Fruit fly (Drosophila melanogaster) whole organism, embryonic: ENCODE measurements around the gene CG46462.

Experiments used
- BEAF-32 ChIP-seq: fragments of 200-800 bp; sonication (Bioruptor generic); optimal IDR thresholded peaks from 3 replicates; lab custom pipeline; 2017; ENCODE audit warnings: missing biosample characterization, missing genetic modification characterization, mild to moderate bottlenecking, moderate library complexity, missing genetic modification reagents
- BtbVII ChIP-seq: fragments of 200-800 bp; sonication (Bioruptor generic); optimal IDR thresholded peaks from 3 replicates; lab custom pipeline; 2017; ENCODE audit warnings: missing biosample characterization, mild to moderate bottlenecking, missing genetic modification characterization
- CG11560 ChIP-seq: fragments of 200-800 bp; sonication (Bioruptor generic); IDR thresholded peaks from 3 replicates; pipeline ENCODE4 v1.3.6; 2022; ENCODE audit warnings: missing biosample characterization, missing genetic modification characterization
- CG11696 ChIP-seq: fragments of 200-800 bp; sonication (Bioruptor generic); IDR thresholded peaks from 2 replicates; pipeline ENCODE4 v1.3.6; 2022; ENCODE audit warnings: missing biosample characterization, missing genetic modification characterization
- CG13287 ChIP-seq: fragments of 200-800 bp; sonication (Bioruptor generic); IDR thresholded peaks from 2 replicates; pipeline ENCODE4 v1.3.6; 2022; ENCODE audit warnings: missing biosample characterization, missing genetic modification characterization; ENCODE audit not compliant: partially characterized antibody
- CG13424 ChIP-seq: fragments of 200-800 bp; sonication (Bioruptor generic); optimal IDR thresholded peaks from 2 replicates; lab custom pipeline; 2019; ENCODE audit warnings: missing biosample characterization, mild to moderate bottlenecking, missing genetic modification characterization, moderate library complexity
- CG15269 ChIP-seq: fragments of 200-800 bp; sonication (Bioruptor generic); optimal IDR thresholded peaks from 2 replicates; lab custom pipeline; 2018; ENCODE audit warnings: missing biosample characterization, mild to moderate bottlenecking, missing genetic modification characterization, moderate library complexity
- CG1792 ChIP-seq: fragments of 200-800 bp; sonication (Bioruptor generic); optimal IDR thresholded peaks from 2 replicates; lab custom pipeline; 2016; ENCODE audit warnings: missing biosample characterization, missing genetic modification characterization
- CG18476 ChIP-seq: fragments of 200-800 bp; sonication (Bioruptor generic); optimal IDR thresholded peaks from 2 replicates; lab custom pipeline; 2016; ENCODE audit warnings: missing biosample characterization, mild to moderate bottlenecking, missing genetic modification characterization
- CG2116 ChIP-seq: fragments of 200-800 bp; sonication (Bioruptor generic); optimal IDR thresholded peaks from 3 replicates; lab custom pipeline; 2018; ENCODE audit warnings: missing biosample characterization, mild to moderate bottlenecking, missing genetic modification characterization
- CG2202 ChIP-seq: fragments of 200-800 bp; sonication (Bioruptor generic); optimal IDR thresholded peaks from 2 replicates; lab custom pipeline; 2018; ENCODE audit warnings: missing biosample characterization, mild to moderate bottlenecking, missing genetic modification characterization
- CG31441 ChIP-seq: fragments of 200-800 bp; sonication (Bioruptor generic); IDR thresholded peaks from 2 replicates; pipeline ENCODE4 v1.3.6; 2022; ENCODE audit warnings: missing biosample characterization, missing genetic modification characterization
- CG3407 ChIP-seq: fragments of 200-800 bp; sonication (Bioruptor generic); optimal IDR thresholded peaks from 2 replicates; lab custom pipeline; 2018; ENCODE audit warnings: missing biosample characterization, mild to moderate bottlenecking, missing genetic modification characterization
- CG3995 ChIP-seq: fragments of 200-800 bp; sonication (Bioruptor generic); optimal IDR thresholded peaks from 3 replicates; lab custom pipeline; 2016; ENCODE audit warnings: missing biosample characterization, missing genetic modification characterization
- CG4360 ChIP-seq: fragments of 200-800 bp; sonication (Bioruptor generic); IDR thresholded peaks from 2 replicates; pipeline ENCODE4 v1.3.6; 2022; ENCODE audit warnings: missing biosample characterization, missing genetic modification characterization
- CG6765 ChIP-seq: fragments of 200-800 bp; sonication (Bioruptor generic); optimal IDR thresholded peaks from 3 replicates; lab custom pipeline; 2017; ENCODE audit warnings: missing biosample characterization, mild to moderate bottlenecking, missing genetic modification characterization
- CG7987 ChIP-seq: fragments of 200-800 bp; sonication (Bioruptor generic); optimal IDR thresholded peaks from 2 replicates; lab custom pipeline; 2018; ENCODE audit warnings: missing biosample characterization, mild to moderate bottlenecking, missing genetic modification characterization, moderate library complexity
- CG9797 ChIP-seq: fragments of 200-800 bp; sonication (Bioruptor generic); optimal IDR thresholded peaks from 3 replicates; lab custom pipeline; 2018; ENCODE audit warnings: missing biosample characterization, mild to moderate bottlenecking, missing genetic modification characterization
- D ChIP-seq, 2 experiments: fragments of 200-800 bp in 1 of 2; fragments of >200 bp in 1 of 2; sonication (Bioruptor generic) in 1 of 2; optimal IDR thresholded peaks; 2 replicates in 1 of 2; 3 replicates in 1 of 2; lab custom pipeline; 2017; ENCODE audit warnings: mild to moderate bottlenecking in 1 of 2, missing biosample characterization in 1 of 2, missing genetic modification characterization in 1 of 2, missing genetic modification reagents in 1 of 2
- Dek ChIP-seq: fragments of 200-800 bp; sonication (Bioruptor generic); optimal IDR thresholded peaks from 3 replicates; lab custom pipeline; 2019; ENCODE audit warnings: missing biosample characterization, mild to moderate bottlenecking, missing genetic modification characterization, moderate library complexity
- Dfd ChIP-seq, 2 experiments: fragments of >200 bp; optimal IDR thresholded peaks; 2 replicates each; lab custom pipeline; 2017; ENCODE audit warnings: missing biosample characterization in 2 of 2, missing genetic modification characterization in 2 of 2
- Dll ChIP-seq: fragments of 200-800 bp; sonication (Bioruptor generic); IDR thresholded peaks from 4 replicates; pipeline ENCODE4 v1.3.6; 2022; ENCODE audit warnings: missing biosample characterization, missing genetic modification characterization; ENCODE audit not compliant: partially characterized antibody
- Dp ChIP-seq: fragments of 200-800 bp; sonication (Bioruptor generic); optimal IDR thresholded peaks from 2 replicates; lab custom pipeline; 2018; ENCODE audit warnings: missing biosample characterization, mild to moderate bottlenecking, missing genetic modification characterization, moderate library complexity
- Dref ChIP-seq: fragments of 200-800 bp; sonication (Bioruptor generic); IDR thresholded peaks from 2 replicates; pipeline ENCODE4 v1.3.6; 2022; ENCODE audit warnings: missing biosample characterization, missing genetic modification characterization
- E2f2 ChIP-seq: fragments of 200-800 bp; sonication (Bioruptor generic); IDR thresholded peaks from 2 replicates; pipeline ENCODE4 v1.3.6; 2022; ENCODE audit warnings: missing biosample characterization, missing genetic modification characterization
- MBD-R2 ChIP-seq: fragments of 200-800 bp; sonication (Bioruptor generic); IDR thresholded peaks from 2 replicates; pipeline ENCODE4 v1.3.6; 2022; ENCODE audit warnings: missing biosample characterization, missing genetic modification characterization
- MESR4 ChIP-seq: fragments of 200-800 bp; sonication (Bioruptor generic); optimal IDR thresholded peaks from 2 replicates; lab custom pipeline; 2018; ENCODE audit warnings: missing biosample characterization, mild to moderate bottlenecking, missing genetic modification characterization, moderate library complexity
- Nf-YA ChIP-seq: fragments of 200-800 bp; sonication (Bioruptor generic); IDR thresholded peaks from 2 replicates; pipeline ENCODE4 v1.3.6; 2022; ENCODE audit warnings: missing biosample characterization, missing genetic modification characterization
- Poxn ChIP-seq: fragments of 200-800 bp; sonication (Bioruptor generic); IDR thresholded peaks from 2 replicates; pipeline ENCODE4 v1.3.6; 2022; ENCODE audit warnings: missing biosample characterization, missing genetic modification characterization
- Ravus ChIP-seq: fragments of 200-800 bp; sonication (Bioruptor generic); IDR thresholded peaks from 2 replicates; pipeline ENCODE4 v1.3.6; 2022; ENCODE audit warnings: missing biosample characterization, missing genetic modification characterization
- Scr ChIP-seq: fragments of 200-800 bp; sonication (Bioruptor generic); IDR thresholded peaks from 2 replicates; pipeline ENCODE4 v1.3.6; 2022; ENCODE audit warnings: missing biosample characterization, missing genetic modification characterization; ENCODE audit not compliant: partially characterized antibody
- Tbp ChIP-seq: fragments of >200 bp; optimal IDR thresholded peaks from 2 replicates; lab custom pipeline; 2018; ENCODE audit warnings: missing biosample characterization, missing genetic modification characterization
- Usf ChIP-seq: fragments of 200-800 bp; sonication (Bioruptor generic); optimal IDR thresholded peaks from 2 replicates; lab custom pipeline; 2017; ENCODE audit warnings: missing genotype, missing biosample characterization, missing genetic modification characterization
- Vsx1 ChIP-seq: fragments of 200-800 bp; sonication (Bioruptor generic); optimal IDR thresholded peaks from 2 replicates; lab custom pipeline; 2017; ENCODE audit warnings: missing biosample characterization, mild to moderate bottlenecking, missing genetic modification characterization, missing genetic modification reagents
- br ChIP-seq: fragments of >200 bp; optimal IDR thresholded peaks from 2 replicates; lab custom pipeline; 2017
- fd102C ChIP-seq: fragments of 200-800 bp; sonication (Bioruptor generic); optimal IDR thresholded peaks from 2 replicates; lab custom pipeline; 2018; ENCODE audit warnings: missing biosample characterization, mild to moderate bottlenecking, missing genetic modification characterization, moderate library complexity
- fd96Cb ChIP-seq: fragments of 200-800 bp; sonication (Bioruptor generic); optimal IDR thresholded peaks from 2 replicates; lab custom pipeline; 2018; ENCODE audit warnings: missing biosample characterization, mild to moderate bottlenecking, missing genetic modification characterization, moderate library complexity
- gfzf ChIP-seq: fragments of 200-800 bp; sonication (Bioruptor generic); optimal IDR thresholded peaks from 2 replicates; lab custom pipeline; 2016; ENCODE audit warnings: missing biosample characterization, mild to moderate bottlenecking, missing genetic modification characterization, moderate library complexity
- kah ChIP-seq: fragments of 200-800 bp; sonication (Bioruptor generic); optimal IDR thresholded peaks from 2 replicates; lab custom pipeline; 2018; ENCODE audit warnings: missing biosample characterization, mild to moderate bottlenecking, missing genetic modification characterization
- ken ChIP-seq: fragments of 200-800 bp; sonication (Bioruptor generic); IDR thresholded peaks from 3 replicates; pipeline ENCODE4 v1.3.6; 2022; ENCODE audit warnings: missing biosample characterization, missing genetic modification characterization
- lbe ChIP-seq: fragments of 200-800 bp; sonication (Bioruptor generic); optimal IDR thresholded peaks from 2 replicates; lab custom pipeline; 2016; ENCODE audit warnings: missing biosample characterization, mild to moderate bottlenecking, missing genetic modification characterization
- lilli ChIP-seq: fragments of 200-800 bp; sonication (Bioruptor generic); optimal IDR thresholded peaks from 3 replicates; lab custom pipeline; 2016; ENCODE audit warnings: missing biosample characterization, missing genetic modification characterization
- pho ChIP-seq: fragments of 200-800 bp; sonication (Bioruptor generic); optimal IDR thresholded peaks from 2 replicates; lab custom pipeline; 2016; ENCODE audit warnings: missing biosample characterization, missing genetic modification characterization
- pzg ChIP-seq: fragments of 200-800 bp; sonication (Bioruptor generic); optimal IDR thresholded peaks from 3 replicates; lab custom pipeline; 2018; ENCODE audit warnings: missing biosample characterization, mild to moderate bottlenecking, missing genetic modification characterization, moderate library complexity
- sna ChIP-seq: fragments of 200-800 bp; sonication (Bioruptor generic); IDR thresholded peaks from 2 replicates; pipeline ENCODE4 v1.3.6; 2022; ENCODE audit warnings: missing biosample characterization, missing genetic modification characterization; ENCODE audit not compliant: partially characterized antibody
- stc ChIP-seq: fragments of 200-800 bp; sonication (Bioruptor generic); IDR thresholded peaks from 2 replicates; pipeline ENCODE4 v1.3.6; 2022; ENCODE audit warnings: missing biosample characterization, missing genetic modification characterization
- stwl ChIP-seq: fragments of 200-800 bp; sonication (Bioruptor generic); optimal IDR thresholded peaks from 3 replicates; lab custom pipeline; 2018; ENCODE audit warnings: missing biosample characterization, mild to moderate bottlenecking, missing genetic modification characterization, moderate library complexity
- tx ChIP-seq: fragments of 200-800 bp; sonication (Bioruptor generic); optimal IDR thresholded peaks from 2 replicates; lab custom pipeline; 2016; ENCODE audit warnings: missing biosample characterization, missing genetic modification characterization
- unc-4 ChIP-seq: fragments of 200-800 bp; sonication (Bioruptor generic); IDR thresholded peaks from 2 replicates; pipeline ENCODE4 v1.3.6; 2022; ENCODE audit warnings: missing biosample characterization, missing genetic modification characterization; ENCODE audit not compliant: partially characterized antibody
- usp ChIP-seq: fragments of >200 bp; optimal IDR thresholded peaks from 2 replicates; lab custom pipeline; 2017; ENCODE audit warnings: missing biosample characterization, missing genetic modification characterization

CG46462 gene

DNA sequence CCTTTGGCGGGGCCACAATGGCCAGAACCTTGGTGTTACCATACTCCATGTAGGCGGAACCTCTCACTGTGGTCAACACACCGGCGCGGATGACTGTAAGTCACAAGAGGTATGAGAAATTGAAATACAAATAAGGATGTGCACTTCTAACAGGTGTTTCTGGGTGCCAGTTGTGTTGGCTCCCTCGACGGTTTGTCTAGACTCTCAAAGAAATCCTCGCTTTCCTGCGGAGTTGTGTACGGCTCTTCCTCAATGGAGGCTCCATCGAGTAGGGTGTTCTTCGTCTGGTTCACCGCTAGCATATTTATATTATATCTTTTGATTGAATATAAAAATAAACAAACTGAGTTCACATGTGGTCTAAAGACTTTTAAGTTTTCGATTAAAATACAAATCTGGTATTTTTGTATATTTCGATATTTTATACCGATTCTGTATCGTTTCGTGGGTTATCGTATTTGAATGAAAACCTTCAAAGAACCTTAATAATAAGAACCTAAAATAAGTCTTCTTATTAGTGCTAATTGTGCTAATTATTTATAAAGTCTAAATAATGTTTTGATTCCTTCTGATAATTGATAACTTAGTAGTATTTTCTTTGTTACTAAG lies 18.1 kb upstream of the CG46462 start, which contains the start of gene Mtr3:
Gene Mtr3, minus strand, starts transcription at position 388 of the 609 bp plus-strand sequence.
- TF ChIP-seq BEAF-32 (peak; percentile 27), CG9797 (peak; percentile 6), lilli (no peak), stwl (tag; lab: Kevin White, UChicago) (peak; percentile 2), Dll (GFP tag; lab: Robert Waterston, UW) (peak; percentile 58; the same call in 2 of the 4 replicates), CG2116 (GFP tag; lab: Kevin White, UChicago) (peak; percentile 57), kah (GFP tag; lab: Kevin White, UChicago) (peak; percentile 92), CG3995 (no peak), Dref (peak; percentile 58), Dp (GFP tag; lab: Kevin White, UChicago) (peak; percentile 79), Vsx1 (GFP tag; lab: Kevin White, UChicago) (no peak), tx (GFP tag; lab: Kevin White, UChicago) (no peak), CG6765 (no peak), Tbp (no peak), MBD-R2 (GFP tag; lab: Robert Waterston, UW) (peak; percentile 29; the same call in 1 of the 2 replicates), pzg (GFP tag; lab: Kevin White, UChicago) (peak; percentile 14), unc-4 (peak; percentile 52), MESR4 (GFP tag; lab: Kevin White, UChicago) (peak; percentile 62), CG13287 (GFP tag; lab: Robert Waterston, UW) (peak; percentile 58), E2f2 (peak; percentile 80), Scr (GFP tag; lab: Robert Waterston, UW) (peak; percentile 39; the same call in 1 of the 2 replicates)
- TF ChIP-seq, all 482 proteins: peak for 15

DNA sequence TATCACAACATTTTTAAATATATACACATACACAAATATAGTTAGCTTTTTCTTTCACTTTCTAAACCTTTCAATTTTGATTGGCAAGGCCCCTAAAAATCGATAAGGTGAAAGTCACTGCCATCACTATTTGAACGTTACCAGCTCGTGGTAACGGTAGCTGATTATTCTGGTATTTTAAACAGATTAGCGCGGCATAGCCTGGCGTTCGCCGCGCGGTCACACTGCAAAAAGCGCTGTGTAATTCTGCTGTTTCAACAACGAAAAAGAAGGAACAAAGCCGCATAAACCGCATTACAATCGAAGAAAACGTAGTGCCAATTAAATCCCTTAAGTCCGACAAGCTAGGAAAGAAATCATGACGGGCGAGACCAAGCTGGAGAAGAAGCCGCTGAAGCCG lies 16.7 kb upstream of the CG46462 start, which contains the start of gene Rpn1:
Gene Rpn1, plus strand, starts transcription at position 219 of the 400 bp plus-strand sequence.
- TF ChIP-seq Ravus (GFP tag; lab: Robert Waterston, UW) = no peak
- no peak for TF ChIP-seq CG18476 (GFP tag; lab: Kevin White, UChicago)
- TF ChIP-seq usp = no peak
- TF ChIP-seq Poxn = no peak
- no peak for TF ChIP-seq D (optimal IDR thresholded peaks at IDR 0.05; lab: Kevin White, UChicago)
- TF ChIP-seq D (GFP tag; optimal IDR thresholded peaks at IDR 0.05; lab: Kevin White, UChicago) = no peak
- TF ChIP-seq Usf (GFP tag; lab: Kevin White, UChicago) = no peak
- TF ChIP-seq CG3407 (GFP tag; lab: Kevin White, UChicago) = no peak
- TF ChIP-seq fd96Cb (tag; lab: Kevin White, UChicago) = no peak
- no peak for TF ChIP-seq ken
- no peak for TF ChIP-seq CG11696 (GFP tag; lab: Robert Waterston, UW)
- peak; percentile 48; the same call in 1 of the 2 replicates for TF ChIP-seq unc-4
- TF ChIP-seq stc = no peak
- TF ChIP-seq CG15269 = no peak
- no peak for TF ChIP-seq BtbVII (GFP tag; lab: Kevin White, UChicago)
- TF ChIP-seq Nf-YA (GFP tag; lab: Robert Waterston, UW) = no peak
- no peak for TF ChIP-seq lbe
- TF ChIP-seq fd102C (GFP tag; lab: Kevin White, UChicago) = no peak
- no peak for TF ChIP-seq CG11560
- peak; percentile 93 for TF ChIP-seq gfzf
- TF ChIP-seq CG1792 (GFP tag; lab: Kevin White, UChicago) = no peak
- no peak for TF ChIP-seq CG31441 (GFP tag; lab: Robert Waterston, UW)
- no peak for TF ChIP-seq Dfd (GFP tag; optimal IDR thresholded peaks at IDR 0.05; lab: Kevin White, UChicago)
- peak; percentile 42; the same call in 1 of the 2 replicates for TF ChIP-seq sna
- TF ChIP-seq CG13424 (tag; lab: Kevin White, UChicago) = no peak
- no peak for TF ChIP-seq CG7987 (GFP tag; lab: Kevin White, UChicago)
- no peak for TF ChIP-seq CG4360 (GFP tag; lab: Robert Waterston, UW)
- no peak for TF ChIP-seq pho (GFP tag; lab: Kevin White, UChicago)
- TF ChIP-seq br = no peak
- no peak for TF ChIP-seq Dek
- no peak for TF ChIP-seq CG2202 (tag; lab: Kevin White, UChicago)
